1 fruit fly cellular context compared by ENCODE assay signal in genomic region chr3L:11405362-11406254, dm6.
TF ChIP-seq lines count a peak whose summit lies in the region.

No protein-coding gene starts in this region.

TF ChIP-seq in whole organism, embryonic, 481 proteins besides CTCF, POLR2A, EP300 and RAD21 (continued from another document):
- TF ChIP-seq CG10274 (GFP tag; optimal IDR thresholded peaks at IDR 0.05; lab: Kevin White, UChicago) (peak; percentile 74), Taf1 (GFP tag; IDR thresholded peaks at IDR 0.05; lab: Robert Waterston, UW) (peak; percentile 86), CG6813 (GFP tag; optimal IDR thresholded peaks at IDR 0.05; lab: Kevin White, UChicago) (peak; percentile 94), sob (GFP tag; IDR thresholded peaks at IDR 0.05; lab: Robert Waterston, UW) (peak; percentile 94), CG8478 (optimal IDR thresholded peaks at IDR 0.05; lab: Kevin White, UChicago) (no peak), CG11723 (GFP tag; optimal IDR thresholded peaks at IDR 0.05; lab: Kevin White, UChicago) (peak; percentile 89), mirr (GFP tag; optimal IDR thresholded peaks at IDR 0.05; lab: Kevin White, UChicago) (no peak), CrebB (tag; optimal IDR thresholded peaks at IDR 0.05; lab: Kevin White, UChicago) (peak; percentile 91), CG10979 (tag; optimal IDR thresholded peaks at IDR 0.05; lab: Kevin White, UChicago) (peak; percentile 95), Rfx (GFP tag; IDR thresholded peaks at IDR 0.05; lab: Robert Waterston, UW) (peak; percentile 90), CG17612 (GFP tag; IDR thresholded peaks at IDR 0.05; lab: Robert Waterston, UW) (peak; percentile 84), ssp (GFP tag; IDR thresholded peaks at IDR 0.05; lab: Robert Waterston, UW) (peak; percentile 86), CG10959 (GFP tag; IDR thresholded peaks at IDR 0.05; lab: Robert Waterston, UW) (peak; percentile 96), chn (GFP tag; optimal IDR thresholded peaks at IDR 0.05; lab: Kevin White, UChicago) (peak; percentile 96), row (GFP tag; IDR thresholded peaks at IDR 0.05; lab: Robert Waterston, UW) (peak; percentile 95), Dip2 (GFP tag; IDR thresholded peaks at IDR 0.05; lab: Robert Waterston, UW) (peak; percentile 60; the same call in 1 of the 2 replicates), sr (GFP tag; IDR thresholded peaks at IDR 0.05; lab: Robert Waterston, UW) (peak; percentile 88), Blimp-1 (GFP tag; optimal IDR thresholded peaks at IDR 0.05; lab: Kevin White, UChicago) (peak; percentile 94), insv (GFP tag; optimal IDR thresholded peaks at IDR 0.05; lab: Kevin White, UChicago) (peak; percentile 40 to 59), E2f1 (GFP tag; IDR thresholded peaks at IDR 0.05; lab: Robert Waterston, UW) (peak; percentile 95), C15 (GFP tag; IDR thresholded peaks at IDR 0.05; lab: Robert Waterston, UW) (peak; percentile 77; the same call in 2 of the 3 replicates), Hr78 (GFP tag; optimal IDR thresholded peaks at IDR 0.05; lab: Kevin White, UChicago) (peak in 1 of 2 experiments; percentile 76), CG17829 (tag; optimal IDR thresholded peaks at IDR 0.05; lab: Kevin White, UChicago) (peak; percentile 97), pho (GFP tag; optimal IDR thresholded peaks at IDR 0.05; lab: Kevin White, UChicago) (peak; percentile 90), slp2 (GFP tag; optimal IDR thresholded peaks at IDR 0.05; lab: Kevin White, UChicago) (peak; percentile 95), CG17328 (GFP tag; IDR thresholded peaks at IDR 0.05; lab: Robert Waterston, UW) (peak; percentile 98), CG42726 (GFP tag; IDR thresholded peaks at IDR 0.05; lab: Robert Waterston, UW; ENCODE audit: partially characterized antibody) (no peak), ato (GFP tag; IDR thresholded peaks at IDR 0.05; lab: Robert Waterston, UW; ENCODE audit: partially characterized antibody) (no peak), CG14441 (GFP tag; IDR thresholded peaks at IDR 0.05; lab: Robert Waterston, UW) (peak; percentile 97), Xbp1 (GFP tag; optimal IDR thresholded peaks at IDR 0.05; lab: Kevin White, UChicago) (peak; percentile 96), gce (GFP tag; IDR thresholded peaks at IDR 0.05; lab: Robert Waterston, UW) (peak; percentile 97), CG6689 (GFP tag; IDR thresholded peaks at IDR 0.05; lab: Robert Waterston, UW) (peak; percentile 95), sim (GFP tag; IDR thresholded peaks at IDR 0.05; lab: Robert Waterston, UW) (peak; percentile 95), CG13624 (GFP tag; optimal IDR thresholded peaks at IDR 0.05; lab: Kevin White, UChicago) (peak; percentile 84), CG1792 (GFP tag; optimal IDR thresholded peaks at IDR 0.05; lab: Kevin White, UChicago) (no peak), CG18476 (GFP tag; optimal IDR thresholded peaks at IDR 0.05; lab: Kevin White, UChicago) (peak; percentile 89), CG4617 (GFP tag; optimal IDR thresholded peaks at IDR 0.05; lab: Kevin White, UChicago; ENCODE audit: borderline replicate concordance) (peak; percentile 82)
